Worm (Caenorhabditis elegans) whole organism, L4/young adult: ENCODE measurements around the gene cpl-1.

ENCODE experiments used
- W03F9.2 ChIP-seq: fragments of 150-350 bp; optimal IDR thresholded peaks from 2 replicates; lab custom pipeline; 2014; ENCODE audit warnings: missing biosample characterization, missing genetic modification characterization
- dao-5 ChIP-seq: sonication (generic microtip); optimal IDR thresholded peaks from 2 replicates; lab custom pipeline; 2016; ENCODE audit warnings: missing genotype, missing genetic modification characterization, moderate library complexity, missing compliant biosample characterization
- him-1 ChIP-seq: sonication (generic microtip); optimal IDR thresholded peaks from 2 replicates; lab custom pipeline; 2016; ENCODE audit warnings: missing genotype, missing genetic modification reagents, missing genetic modification characterization, missing compliant biosample characterization

cpl-1 gene

ce11 chrV:16582973-16583372 is 12.2 kb downstream of the cpl-1 start, which contains the start of gene str-150:
Gene str-150, plus strand, starts transcription at chrV:16583273.
- TF ChIP-seq him-1 (tag; lab: Kevin White, UChicago) (no peak), W03F9.2 (no peak), dao-5 (no peak)

- TF ChIP-seq W03F9.2 (no peak), him-1 (tag; lab: Kevin White, UChicago) (no peak), dao-5 (no peak)
Measured at ce11 chrV:16581061-16581460, 14.1 kb downstream of the cpl-1 start.

- TF ChIP-seq W03F9.2: no peak
Measured at ce11 chrV:16580424-16580823, 14.7 kb downstream of the cpl-1 start, which contains the start of gene nhr-271. Gene nhr-271, minus strand, starts transcription at chrV:16580524.

- TF ChIP-seq W03F9.2 (no peak), dao-5 (no peak), him-1 (tag; lab: Kevin White, UChicago) (no peak)
Measured at ce11 chrV:16575900-16576299, 19.2 kb downstream of the cpl-1 start, which contains the start of gene str-151. Gene str-151, plus strand, starts transcription at chrV:16576200.

DNA sequence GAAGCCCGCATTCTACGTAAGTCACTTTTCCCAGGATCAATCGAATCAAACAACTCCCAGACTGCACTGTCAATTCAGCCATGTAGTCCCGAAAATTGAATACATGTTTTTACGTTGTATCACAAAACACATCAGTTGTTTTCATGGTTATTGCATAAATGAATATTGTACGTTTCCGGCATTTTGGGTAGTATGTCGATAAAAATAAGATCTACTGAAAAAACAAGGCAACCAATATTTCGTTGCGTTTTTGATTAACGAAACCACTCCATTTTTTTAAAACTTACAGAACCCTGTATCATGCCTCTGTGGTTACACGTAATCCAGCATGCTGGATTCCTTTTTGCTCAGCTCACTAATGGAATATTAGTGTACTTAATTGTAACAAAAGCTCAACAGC is 22.0 kb downstream of the cpl-1 start, which contains the start of gene str-149:
Gene str-149, plus strand, starts transcription at position 301 of the 400 bp plus-strand sequence.
- TF ChIP-seq W03F9.2: no peak
- no peak for TF ChIP-seq dao-5
- TF ChIP-seq him-1 (tag; lab: Kevin White, UChicago): no peak

DNA sequence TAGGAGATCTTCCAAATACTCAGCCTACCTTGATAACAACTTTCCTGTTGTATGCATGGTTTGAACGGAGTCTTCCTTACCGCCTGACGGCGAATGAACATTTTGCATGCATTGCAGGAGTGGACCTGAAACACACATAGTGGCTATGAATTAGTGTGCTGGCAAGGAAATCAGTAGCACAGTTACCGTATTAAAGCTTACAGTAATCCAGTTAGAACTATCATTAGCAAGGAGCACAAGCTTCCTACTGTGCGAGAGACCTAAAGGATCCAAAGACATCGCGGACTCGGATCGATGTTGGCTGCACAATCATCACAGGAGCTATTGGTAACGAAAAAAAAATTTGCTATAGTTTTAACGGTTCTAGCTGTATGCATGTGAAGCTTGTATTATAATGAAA is 24.4 kb downstream of the cpl-1 start, which contains the start of gene nhr-233:
Gene nhr-233, minus strand, starts transcription at position 101 of the 400 bp plus-strand sequence.
- TF ChIP-seq W03F9.2 (no peak), dao-5 (no peak), him-1 (tag; lab: Kevin White, UChicago) (no peak)

ce11 chrV:16568056-16568455 is 27.1 kb downstream of the cpl-1 start:
- TF ChIP-seq him-1 (tag; lab: Kevin White, UChicago) (no peak), W03F9.2 (no peak), dao-5 (no peak)

DNA sequence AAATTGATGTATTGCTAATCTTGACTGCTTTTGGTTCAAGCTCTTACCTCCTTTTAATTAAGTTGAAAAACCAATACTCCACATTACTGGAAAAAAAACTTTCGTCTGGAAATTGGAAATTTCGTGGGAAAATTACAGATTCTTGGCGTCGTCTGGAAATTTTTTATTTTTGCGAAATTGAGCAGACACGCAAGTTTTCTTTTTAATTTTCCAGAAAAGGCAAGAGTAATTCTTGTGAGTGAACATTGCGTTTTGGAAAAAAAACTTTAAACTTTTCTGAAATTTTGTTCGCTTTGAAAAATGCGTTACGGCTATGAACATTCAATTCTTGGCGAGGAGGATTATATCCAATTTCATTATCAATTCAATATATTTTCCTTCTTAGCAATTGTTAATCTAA is 29.5 kb downstream of the cpl-1 start, which contains the start of gene sru-45:
Gene sru-45, plus strand, starts transcription at position 301 of the 400 bp plus-strand sequence.
- TF ChIP-seq him-1 (tag; lab: Kevin White, UChicago): no peak
- no peak for TF ChIP-seq W03F9.2
- TF ChIP-seq dao-5: no peak

ce11 chrV:16552929-16553328 is 42.2 kb downstream of the cpl-1 start, which contains the start of gene Y32B12B.4:
Gene Y32B12B.4, plus strand, starts transcription at chrV:16553327.
- TF ChIP-seq W03F9.2 (no peak), dao-5 (no peak), him-1 (tag; lab: Kevin White, UChicago) (no peak)

- no peak for TF ChIP-seq him-1 (tag; lab: Kevin White, UChicago)
- no peak for TF ChIP-seq W03F9.2
- no peak for TF ChIP-seq dao-5
Measured at ce11 chrV:16550680-16551079, 44.5 kb downstream of the cpl-1 start, which contains the start of gene srbc-65. Gene srbc-65, plus strand, starts transcription at chrV:16550980.
